Worm (Caenorhabditis elegans): ENCODE data around the gene disl-2.

ce11 chrIII:5404998-5405397 lies 38.0 kb upstream of the disl-2 start:
- TF ChIP-seq unc-62 (GFP tag; optimal IDR thresholded peaks at IDR 0.05) (no peak), madf-6 (GFP tag; IDR thresholded peaks at IDR 0.05) (no peak)
